Worm (Caenorhabditis elegans) whole organism, mixed stage, embryonic: ENCODE measurements around the gene nhr-51.

Source experiments
- M03D4.4 ChIP-seq: sonication (generic microtip); optimal IDR thresholded peaks from 2 replicates; lab custom pipeline; 2017; ENCODE audit warnings: mild to moderate bottlenecking, missing genetic modification characterization, missing compliant biosample characterization
- bed-3 ChIP-seq: fragments of 200-800 bp; sonication (Bioruptor generic); optimal IDR thresholded peaks from 3 replicates; lab custom pipeline; 2018; ENCODE audit warnings: mild to moderate bottlenecking, missing genetic modification characterization, moderate library complexity, missing compliant biosample characterization
- blmp-1 ChIP-seq: fragments of 150-350 bp; optimal IDR thresholded peaks from 2 replicates; lab custom pipeline; 2014; ENCODE audit warnings: missing biosample characterization, missing genetic modification characterization
- ceh-43 ChIP-seq: fragments of 200-800 bp; sonication (Bioruptor generic); optimal IDR thresholded peaks from 2 replicates; lab custom pipeline; 2018; ENCODE audit warnings: mild to moderate bottlenecking, missing genetic modification characterization, moderate library complexity, missing compliant biosample characterization
- ces-1 ChIP-seq: fragments of 150-350 bp; optimal IDR thresholded peaks from 2 replicates; lab custom pipeline; 2014; ENCODE audit warnings: missing biosample characterization, missing genetic modification reagents, missing genetic modification characterization
- cnd-1 ChIP-seq: fragments of 200-800 bp; sonication (Bioruptor generic); optimal IDR thresholded peaks from 2 replicates; lab custom pipeline; 2018; ENCODE audit warnings: mild to moderate bottlenecking, missing genetic modification characterization, missing compliant biosample characterization
- drap-1 ChIP-seq: fragments of 200-800 bp; sonication (Bioruptor generic); optimal IDR thresholded peaks from 3 replicates; lab custom pipeline; 2018; ENCODE audit warnings: mild to moderate bottlenecking, missing genetic modification characterization, missing compliant biosample characterization
- elt-1 ChIP-seq: sonication (generic microtip); optimal IDR thresholded peaks from 2 replicates; lab custom pipeline; 2017; ENCODE audit warnings: missing genetic modification characterization, mild to moderate bottlenecking, missing compliant biosample characterization, antibody characterized with exemption, moderate library complexity, borderline replicate concordance; ENCODE audit not compliant: insufficient read depth
- elt-3 ChIP-seq: fragments of 150-350 bp; optimal IDR thresholded peaks from 2 replicates; lab custom pipeline; 2014; ENCODE audit warnings: missing biosample characterization, missing genetic modification characterization
- flh-1 ChIP-seq: fragments of 200-800 bp; sonication (Bioruptor generic); optimal IDR thresholded peaks from 2 replicates; lab custom pipeline; 2018; ENCODE audit warnings: mild to moderate bottlenecking, missing genetic modification characterization, moderate library complexity, missing compliant biosample characterization
- ham-2 ChIP-seq: fragments of 200-800 bp; sonication (Bioruptor generic); optimal IDR thresholded peaks from 2 replicates; lab custom pipeline; 2018; ENCODE audit warnings: mild to moderate bottlenecking, missing genetic modification characterization, missing compliant biosample characterization
- hlh-1 ChIP-seq: fragments of 150-350 bp; optimal IDR thresholded peaks from 2 replicates; lab custom pipeline; 2014; ENCODE audit warnings: missing biosample characterization, missing genetic modification reagents, missing genetic modification characterization
- lin-13 ChIP-seq: fragments of 150-350 bp; optimal IDR thresholded peaks from 2 replicates; lab custom pipeline; 2014; ENCODE audit warnings: missing biosample characterization, missing genetic modification characterization
- lin-32 ChIP-seq: fragments of 200-800 bp; sonication (Bioruptor generic); optimal IDR thresholded peaks from 2 replicates; lab custom pipeline; 2018; ENCODE audit warnings: mild to moderate bottlenecking, missing genetic modification characterization, missing compliant biosample characterization
- mab-5 ChIP-seq: fragments of 150-350 bp; optimal IDR thresholded peaks from 2 replicates; lab custom pipeline; 2014; ENCODE audit warnings: missing biosample characterization, missing genetic modification characterization
- mls-2 ChIP-seq: sonication (generic microtip); optimal IDR thresholded peaks from 2 replicates; lab custom pipeline; 2016; ENCODE audit warnings: mild to moderate bottlenecking, missing genetic modification characterization, moderate library complexity, missing compliant biosample characterization
- nhr-12 ChIP-seq: fragments of 150-350 bp; optimal IDR thresholded peaks from 2 replicates; lab custom pipeline; 2014; ENCODE audit warnings: missing biosample characterization, missing genetic modification characterization
- nhr-2 ChIP-seq: fragments of 150-350 bp; optimal IDR thresholded peaks from 2 replicates; lab custom pipeline; 2014; ENCODE audit warnings: missing biosample characterization, missing genetic modification characterization
- nhr-237 ChIP-seq: fragments of 150-350 bp; optimal IDR thresholded peaks from 2 replicates; lab custom pipeline; 2014; ENCODE audit warnings: missing biosample characterization, missing genetic modification characterization
- nhr-28 ChIP-seq: fragments of 150-350 bp; optimal IDR thresholded peaks from 2 replicates; lab custom pipeline; 2014; ENCODE audit warnings: missing biosample characterization, missing genetic modification characterization
- nhr-76 ChIP-seq: sonication (generic microtip); optimal IDR thresholded peaks from 2 replicates; lab custom pipeline; 2017; ENCODE audit warnings: missing biosample characterization, missing genetic modification characterization
- pha-4 ChIP-seq: fragments of 150-350 bp; optimal IDR thresholded peaks from 2 replicates; lab custom pipeline; 2018; ENCODE audit warnings: missing biosample characterization, missing genetic modification reagents, missing genetic modification characterization
- sem-2 ChIP-seq: fragments of 200-800 bp; sonication (Bioruptor generic); optimal IDR thresholded peaks from 2 replicates; lab custom pipeline; 2018; ENCODE audit warnings: mild to moderate bottlenecking, missing genetic modification characterization, missing compliant biosample characterization
- sptf-1 ChIP-seq: sonication (generic microtip); optimal IDR thresholded peaks from 2 replicates; lab custom pipeline; 2017; ENCODE audit warnings: mild to moderate bottlenecking, missing genetic modification characterization, moderate library complexity, missing compliant biosample characterization
- unc-120 ChIP-seq: sonication (generic microtip); optimal IDR thresholded peaks from 2 replicates; lab custom pipeline; 2017; ENCODE audit warnings: missing genetic modification characterization, missing compliant biosample characterization; ENCODE audit not compliant: poor library complexity, severe bottlenecking
- unc-39 ChIP-seq: fragments of 150-350 bp; optimal IDR thresholded peaks from 2 replicates; lab custom pipeline; 2014; ENCODE audit warnings: missing biosample characterization, missing genetic modification characterization
- unc-62 ChIP-seq: fragments of 150-350 bp; optimal IDR thresholded peaks from 2 replicates; lab custom pipeline; 2014; ENCODE audit warnings: missing biosample characterization, missing genetic modification reagents, missing genetic modification characterization
- zip-8 ChIP-seq: fragments of 150-350 bp; optimal IDR thresholded peaks from 2 replicates; lab custom pipeline; 2014; ENCODE audit warnings: missing biosample characterization, missing genetic modification characterization

nhr-51 gene

DNA sequence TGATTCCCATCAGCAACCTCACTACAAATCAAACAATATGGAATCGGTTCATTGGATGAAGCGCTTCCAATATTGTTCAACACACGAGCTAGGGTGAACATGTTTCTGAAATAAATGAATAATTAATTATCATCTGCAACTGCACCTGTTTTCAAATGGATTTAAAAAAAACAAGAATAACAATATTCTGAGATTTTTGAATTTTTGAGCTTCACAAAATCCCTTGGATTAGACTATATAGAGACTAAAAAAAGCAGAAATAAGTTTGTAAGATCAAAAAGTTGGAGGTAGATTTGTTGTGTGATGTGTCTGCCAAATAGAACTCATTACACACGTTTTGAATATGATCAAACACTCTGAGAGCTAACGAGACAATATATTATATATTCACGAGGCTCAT lies 26.0 kb downstream of the nhr-51 start, which contains the start of gene nhr-199:
nhr-199 (minus strand) TSS at position 101 of the 400 bp plus-strand sequence.
- TF ChIP-seq nhr-237 (tag; lab: Kevin White, UChicago): no peak
- no peak for TF ChIP-seq hlh-1 (tag; lab: Kevin White, UChicago)
- no peak for TF ChIP-seq lin-13 (tag; lab: Kevin White, UChicago)
- no peak for TF ChIP-seq ham-2 (GFP tag; lab: Kevin White, UChicago)
- no peak for TF ChIP-seq ces-1 (GFP tag; lab: Kevin White, UChicago)
- TF ChIP-seq mls-2 (tag; lab: Kevin White, UChicago): no peak
- TF ChIP-seq nhr-12 (tag; lab: Kevin White, UChicago): no peak
- no peak for TF ChIP-seq M03D4.4 (tag; lab: Kevin White, UChicago)
- TF ChIP-seq unc-62 (GFP tag; lab: Kevin White, UChicago): no peak
- no peak for TF ChIP-seq blmp-1
- TF ChIP-seq cnd-1 (tag; lab: Kevin White, UChicago): no peak

DNA sequence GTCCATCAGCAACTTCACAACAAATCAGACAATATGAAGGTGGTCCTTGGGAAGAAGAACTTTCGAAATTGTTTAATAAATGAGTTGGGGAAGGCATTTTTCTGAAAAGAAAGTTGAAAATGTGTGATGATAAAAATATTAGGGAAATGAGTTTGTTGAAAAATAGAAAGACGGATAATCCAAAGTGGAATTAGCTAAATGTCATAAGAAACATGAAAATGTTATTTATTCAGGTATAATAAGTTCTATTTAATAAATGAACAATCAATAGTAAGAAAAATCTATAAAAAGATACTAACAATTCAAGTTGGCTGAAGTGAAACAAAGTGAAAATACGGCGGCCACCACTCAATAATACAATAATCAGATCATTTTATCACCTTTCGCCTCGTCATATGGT lies 28.5 kb downstream of the nhr-51 start, which contains the start of gene nhr-53:
nhr-53 (minus strand) TSS at position 101 of the 400 bp plus-strand sequence.
- TF ChIP-seq nhr-2 (no peak), nhr-12 (tag; lab: Kevin White, UChicago) (no peak), ceh-43 (GFP tag; lab: Kevin White, UChicago) (no peak), flh-1 (GFP tag; lab: Kevin White, UChicago) (no peak), zip-8 (tag; lab: Kevin White, UChicago) (no peak), bed-3 (no peak), sem-2 (GFP tag; lab: Kevin White, UChicago) (no peak), elt-3 (tag; lab: Kevin White, UChicago) (no peak), unc-120 (tag; lab: Kevin White, UChicago) (no peak), elt-1 (tag; lab: Kevin White, UChicago) (no peak), lin-32 (GFP tag; lab: Kevin White, UChicago) (no peak), hlh-1 (tag; lab: Kevin White, UChicago) (no peak), nhr-237 (tag; lab: Kevin White, UChicago) (no peak), M03D4.4 (tag; lab: Kevin White, UChicago) (no peak), drap-1 (no peak), mab-5 (tag; lab: Kevin White, UChicago) (no peak), ham-2 (GFP tag; lab: Kevin White, UChicago) (no peak), nhr-76 (no peak), lin-13 (tag; lab: Kevin White, UChicago) (no peak)
- TF ChIP-seq, all 35 proteins: peak for 0

ce11 chrV:15704745-15705144 lies 30.9 kb downstream of the nhr-51 start, which contains the start of gene twk-34:
Gene twk-34 (plus strand): TSS chrV:15704960.
- TF ChIP-seq nhr-28 (tag; lab: Kevin White, UChicago) (no peak), ceh-43 (GFP tag; lab: Kevin White, UChicago) (no peak), ces-1 (GFP tag; lab: Kevin White, UChicago) (no peak), mab-5 (tag; lab: Kevin White, UChicago) (no peak), mls-2 (tag; lab: Kevin White, UChicago) (no peak), nhr-237 (tag; lab: Kevin White, UChicago) (no peak), nhr-76 (no peak), unc-120 (tag; lab: Kevin White, UChicago) (no peak), cnd-1 (tag; lab: Kevin White, UChicago) (no peak), nhr-2 (no peak), nhr-12 (tag; lab: Kevin White, UChicago) (no peak), elt-3 (tag; lab: Kevin White, UChicago) (no peak), unc-39 (tag; lab: Kevin White, UChicago) (no peak), blmp-1 (no peak)
- TF ChIP-seq, all 35 proteins: peak for 0

- TF ChIP-seq mls-2 (tag; lab: Kevin White, UChicago) (no peak), drap-1 (no peak), zip-8 (tag; lab: Kevin White, UChicago) (no peak), sptf-1 (tag; lab: Kevin White, UChicago) (no peak), pha-4 (tag; lab: Kevin White, UChicago) (no peak), lin-32 (GFP tag; lab: Kevin White, UChicago) (no peak), ces-1 (GFP tag; lab: Kevin White, UChicago) (no peak), nhr-28 (tag; lab: Kevin White, UChicago) (no peak)
- TF ChIP-seq, all 35 proteins: peak for 0
Observed at ce11 chrV:15707982-15708381, 34.2 kb downstream of the nhr-51 start.

ce11 chrV:15710401-15710800 lies 36.6 kb downstream of the nhr-51 start, which contains the start of gene Y6E2A.1:
Gene Y6E2A.1 (minus strand): TSS chrV:15710501.
- no peak for TF ChIP-seq nhr-76
- TF ChIP-seq flh-1 (GFP tag; lab: Kevin White, UChicago): no peak
- TF ChIP-seq unc-39 (tag; lab: Kevin White, UChicago): no peak
- TF ChIP-seq hlh-1 (tag; lab: Kevin White, UChicago): no peak
- no peak for TF ChIP-seq cnd-1 (tag; lab: Kevin White, UChicago)
- TF ChIP-seq nhr-12 (tag; lab: Kevin White, UChicago): no peak
- TF ChIP-seq ceh-43 (GFP tag; lab: Kevin White, UChicago): no peak
- TF ChIP-seq sem-2 (GFP tag; lab: Kevin White, UChicago): no peak
- TF ChIP-seq mab-5 (tag; lab: Kevin White, UChicago): no peak
- TF ChIP-seq blmp-1: no peak
- TF ChIP-seq zip-8 (tag; lab: Kevin White, UChicago): no peak
- TF ChIP-seq, all 35 proteins: peak for 0
